Worm (Caenorhabditis elegans): Measurements from ENCODE around the gene pmk-3.
A peak's percentile ranks its signal among the peaks of the same experiment; 100 is the strongest.

pmk-3 gene

ce11 chrIV:8107502-8107901 is 31.5 kb upstream of the pmk-3 start, which contains the start of gene rabs-5:
rabs-5 (minus strand) TSS chrIV:8107602.
- TF ChIP-seq C34B4.2 (tag; optimal IDR thresholded peaks at IDR 0.05), result no peak

DNA sequence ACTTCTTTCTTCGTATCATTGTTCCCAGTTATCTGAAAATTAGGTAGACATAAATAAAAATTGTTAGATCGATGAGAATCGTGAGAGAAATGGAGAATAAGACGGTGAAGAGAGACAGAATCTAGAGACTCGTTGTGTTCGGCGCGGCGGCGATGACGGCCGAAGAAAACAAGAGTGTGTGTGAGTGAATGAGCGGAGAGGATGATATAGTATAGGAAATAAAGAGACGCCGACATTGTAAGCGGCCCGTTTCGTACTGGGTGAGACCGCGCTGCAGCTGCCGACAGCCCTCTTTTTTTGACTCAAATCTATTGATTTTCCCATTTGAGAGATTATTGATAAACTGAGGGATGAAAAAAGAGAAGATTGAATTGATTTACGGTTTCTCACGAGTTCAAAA is 26.8 kb upstream of the pmk-3 start, which contains the start of gene Y42H9AR.4:
TSS of gene Y42H9AR.4 (minus strand) at position 32 of the 400 bp plus-strand sequence.
- TF ChIP-seq F16B12.6 (tag; optimal IDR thresholded peaks at IDR 0.05) (peak; percentile 36), lin-13 (GFP tag; optimal IDR thresholded peaks at IDR 0.05) (no peak), rnt-1 (tag; optimal IDR thresholded peaks at IDR 0.05) (peak; percentile 43), mep-1 (tag; optimal IDR thresholded peaks at IDR 0.05) (peak; percentile 35), nhr-19 (GFP tag; conservative IDR thresholded peaks at IDR 0.05) (no peak), lin-14 (GFP tag; optimal IDR thresholded peaks at IDR 0.05) (peak; percentile 80), nhr-20 (tag; optimal IDR thresholded peaks at IDR 0.05) (peak; percentile 38), lsy-2 (tag; optimal IDR thresholded peaks at IDR 0.05) (peak; percentile 13), lin-35 (GFP tag; optimal IDR thresholded peaks at IDR 0.05) (peak in 1 of 2 experiments; percentile 8), nhr-71 (tag; optimal IDR thresholded peaks at IDR 0.05) (peak; percentile 30), fkh-8 (tag; optimal IDR thresholded peaks at IDR 0.05) (peak; percentile 4), blmp-1 (tag; optimal IDR thresholded peaks at IDR 0.05) (peak; percentile 56), isw-1 (GFP tag; IDR thresholded peaks at IDR 0.05) (no peak), mdl-1 (tag; optimal IDR thresholded peaks at IDR 0.05) (peak in 1 of 2 experiments; percentile 3), ceh-82 (tag; optimal IDR thresholded peaks at IDR 0.05) (peak in 1 of 3 experiments; percentile 38), nhr-84 (tag; optimal IDR thresholded peaks at IDR 0.05) (no peak), efl-1 (optimal IDR thresholded peaks at IDR 0.05) (peak in 1 of 2 experiments; percentile 16), efl-1 (GFP tag; optimal IDR thresholded peaks at IDR 0.05 in 1 of 2) (peak in 1 of 2 experiments; percentile 73), aly-2 (tag; optimal IDR thresholded peaks at IDR 0.05) (no peak), skn-1 (tag; optimal IDR thresholded peaks at IDR 0.05) (peak; percentile 22), snu-23 (GFP tag; optimal IDR thresholded peaks at IDR 0.05) (peak; percentile 57), nhr-11 (tag; optimal IDR thresholded peaks at IDR 0.05) (peak; percentile 16)

- TF ChIP-seq lir-3 (tag; optimal IDR thresholded peaks at IDR 0.05; ENCODE audit: poor library complexity) (no peak), lsy-2 (tag; optimal IDR thresholded peaks at IDR 0.05) (peak in 1 of 2 experiments; percentile 18), pag-3 (tag; optimal IDR thresholded peaks at IDR 0.05; ENCODE audit: borderline replicate concordance, insufficient read depth) (no peak), blmp-1 (tag; optimal IDR thresholded peaks at IDR 0.05) (peak; percentile 25), elt-2 (tag; optimal IDR thresholded peaks at IDR 0.05) (no peak), isw-1 (GFP tag; IDR thresholded peaks at IDR 0.05) (no peak), sup-37 (GFP tag; optimal IDR thresholded peaks at IDR 0.05) (no peak), ets-5 (GFP tag; IDR thresholded peaks at IDR 0.05) (no peak), egl-13 (tag; optimal IDR thresholded peaks at IDR 0.05) (no peak), lin-13 (GFP tag; optimal IDR thresholded peaks at IDR 0.05) (no peak), rnt-1 (tag; optimal IDR thresholded peaks at IDR 0.05) (no peak), ceh-82 (tag; optimal IDR thresholded peaks at IDR 0.05) (peak in 1 of 3 experiments; percentile 7), F16B12.6 (tag; optimal IDR thresholded peaks at IDR 0.05) (peak; percentile 81), lin-15B (tag; optimal IDR thresholded peaks at IDR 0.05) (no peak), C34B4.2 (tag; optimal IDR thresholded peaks at IDR 0.05) (no peak), unc-130 (tag; optimal IDR thresholded peaks at IDR 0.05) (peak; percentile 53), ceh-90 (tag; optimal IDR thresholded peaks at IDR 0.05) (no peak), lin-35 (GFP tag; optimal IDR thresholded peaks at IDR 0.05) (peak; percentile 67 to 86), nhr-19 (GFP tag; conservative IDR thresholded peaks at IDR 0.05) (no peak), vab-15 (tag; optimal IDR thresholded peaks at IDR 0.05) (peak; percentile 17), jun-1 (tag; optimal IDR thresholded peaks at IDR 0.05) (no peak), egl-27 (tag; optimal IDR thresholded peaks at IDR 0.05) (no peak), nhr-84 (tag; optimal IDR thresholded peaks at IDR 0.05) (no peak), ceh-63 (GFP tag; optimal IDR thresholded peaks at IDR 0.05) (no peak), ama-1 (optimal IDR thresholded peaks at IDR 0.05) (no peak), nhr-85 (tag) (no peak), ces-1 (GFP tag; optimal IDR thresholded peaks at IDR 0.05) (no peak), C16A3.4 (tag; optimal IDR thresholded peaks at IDR 0.05) (peak; percentile 11), fos-1 (tag; optimal IDR thresholded peaks at IDR 0.05) (no peak), unc-30 (tag; optimal IDR thresholded peaks at IDR 0.05) (no peak), efl-1 (optimal IDR thresholded peaks at IDR 0.05) (peak in 1 of 2 experiments; percentile 72), efl-1 (GFP tag; optimal IDR thresholded peaks at IDR 0.05 in 1 of 2) (peak; percentile 81 to 98), dpl-1 (GFP tag; optimal IDR thresholded peaks at IDR 0.05) (peak; percentile 48 to 85 (median 77)), nhr-77 (tag; optimal IDR thresholded peaks at IDR 0.05) (no peak), irx-1 (tag; optimal IDR thresholded peaks at IDR 0.05) (no peak), nhr-20 (tag; optimal IDR thresholded peaks at IDR 0.05) (no peak), ztf-11 (tag; optimal IDR thresholded peaks at IDR 0.05) (no peak)
Observed at ce11 chrIV:8112646-8113045, 26.4 kb upstream of the pmk-3 start.

Data from whole organism, L1 larva.